Worm (Caenorhabditis elegans): ENCODE measurements around the gene Y54G2A.72.
"Not testable (repeated sequence)": the region's sequence is repeated elsewhere in the genome, so short reads cannot be mapped to it uniquely, and the experiment has no call there.

DNA sequence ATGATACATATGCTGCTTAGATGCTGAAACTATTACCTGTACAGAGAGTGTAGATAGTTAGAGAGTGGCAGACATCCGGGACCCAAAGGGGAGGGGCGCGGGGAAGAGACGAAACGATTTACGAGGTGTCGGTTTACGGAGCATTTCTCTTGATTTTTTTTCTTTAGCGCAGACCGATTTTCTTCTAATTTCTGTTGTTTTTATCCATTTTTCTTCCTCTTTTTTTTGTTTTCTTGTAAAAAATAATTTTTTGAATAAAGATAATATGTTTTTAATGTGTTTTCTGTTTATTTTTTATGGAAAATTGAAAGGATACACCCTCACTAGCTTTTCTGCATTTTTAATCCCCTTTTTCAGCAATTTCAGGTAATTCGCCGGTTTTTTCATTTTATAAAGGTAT lies at the start of gene Y54G2A.72:
- TF ChIP-seq nhr-2 (tag; optimal IDR thresholded peaks at IDR 0.05); nhr-28 (tag; optimal IDR thresholded peaks at IDR 0.05); ces-1 (GFP tag; optimal IDR thresholded peaks at IDR 0.05); cnd-1 (tag; optimal IDR thresholded peaks at IDR 0.05); lin-13 (tag; optimal IDR thresholded peaks at IDR 0.05); nhr-76 (tag; optimal IDR thresholded peaks at IDR 0.05); sptf-1 (tag; optimal IDR thresholded peaks at IDR 0.05): not testable (repeated sequence)

All from whole organism, mixed stage, embryonic.